Worm (Caenorhabditis elegans): ENCODE data around the gene glf-1.

glf-1 gene

DNA sequence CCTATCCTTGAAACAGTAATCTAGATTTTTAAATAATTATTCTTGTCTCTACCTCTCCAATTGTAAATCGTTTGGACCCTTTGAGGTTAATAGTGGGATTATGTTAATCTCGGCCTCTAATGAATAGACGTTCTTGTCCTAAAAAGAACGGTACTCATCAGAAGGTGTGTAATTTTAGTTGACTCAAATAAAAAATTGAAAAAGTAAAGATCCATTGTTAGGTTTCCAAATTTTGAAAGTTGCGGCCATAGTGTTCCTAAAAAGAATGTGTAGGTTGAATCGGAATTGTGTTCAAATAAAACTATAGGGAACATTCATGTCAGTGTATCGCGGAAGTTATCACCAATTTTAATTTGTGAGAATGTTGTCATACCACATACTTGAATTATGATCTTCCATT is 30.0 kb upstream of the glf-1 start:
- TF ChIP-seq ama-1 (optimal IDR thresholded peaks at IDR 0.05): no peak
- TF ChIP-seq efl-1 (optimal IDR thresholded peaks at IDR 0.05): no peak
- TF ChIP-seq efl-1 (GFP tag; optimal IDR thresholded peaks at IDR 0.05 in 1 of 2): peak in 1 of 2 experiments; percentile 59

ce11 chrIV:5856975-5857374 is 28.7 kb upstream of the glf-1 start:
- TF ChIP-seq nhr-19 (GFP tag; conservative IDR thresholded peaks at IDR 0.05) (no peak), C34B4.2 (tag; optimal IDR thresholded peaks at IDR 0.05) (no peak), ztf-4 (tag; optimal IDR thresholded peaks at IDR 0.05) (no peak), nhr-20 (tag; optimal IDR thresholded peaks at IDR 0.05) (no peak), ceh-88 (GFP tag; IDR thresholded peaks at IDR 0.05) (no peak), nhr-28 (tag; optimal IDR thresholded peaks at IDR 0.05) (no peak)

DNA sequence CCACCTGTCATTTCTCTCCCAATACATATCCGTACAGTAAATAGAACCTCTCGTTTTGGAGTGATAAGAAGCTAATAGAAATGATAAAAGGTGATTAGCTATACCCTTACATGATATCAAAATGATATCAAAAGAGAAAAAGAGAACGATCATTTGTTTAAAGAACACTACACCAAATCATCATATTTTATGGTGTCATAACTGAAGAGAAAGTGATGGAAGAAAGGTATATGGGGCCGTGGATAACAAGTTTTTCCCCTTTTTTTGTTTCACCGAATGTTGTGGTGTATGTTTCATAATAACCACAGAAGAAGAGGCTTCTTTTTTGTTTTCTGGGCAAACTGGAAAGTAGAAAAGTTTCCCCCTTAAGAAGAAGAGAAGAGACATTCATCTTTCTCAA is 27.4 kb upstream of the glf-1 start:
- TF ChIP-seq nhr-77 (tag; optimal IDR thresholded peaks at IDR 0.05): no peak
- no peak for TF ChIP-seq snpc-4 (tag; optimal IDR thresholded peaks at IDR 0.05)
- peak; percentile 72 for TF ChIP-seq blmp-1 (tag; optimal IDR thresholded peaks at IDR 0.05)
- TF ChIP-seq ceh-88 (GFP tag; IDR thresholded peaks at IDR 0.05): no peak
- no peak for TF ChIP-seq hlh-4 (tag; optimal IDR thresholded peaks at IDR 0.05)
- no peak for TF ChIP-seq ztf-11 (tag; optimal IDR thresholded peaks at IDR 0.05)
- no peak for TF ChIP-seq pag-3 (tag; optimal IDR thresholded peaks at IDR 0.05; ENCODE audit: borderline replicate concordance, insufficient read depth)
- TF ChIP-seq lin-39 (tag; optimal IDR thresholded peaks at IDR 0.05): no peak

- TF ChIP-seq nhr-71 (tag; optimal IDR thresholded peaks at IDR 0.05) (no peak), elt-3 (tag; optimal IDR thresholded peaks at IDR 0.05) (no peak), nhr-237 (tag; optimal IDR thresholded peaks at IDR 0.05) (no peak), ama-1 (optimal IDR thresholded peaks at IDR 0.05) (no peak)
These were observed 25.8 kb upstream of the glf-1 start, which contains the start of gene C06E7.4 for ce11 chrIV:5859876-5860275. TSS of gene C06E7.4 (minus strand) at chrIV:5859976.

DNA sequence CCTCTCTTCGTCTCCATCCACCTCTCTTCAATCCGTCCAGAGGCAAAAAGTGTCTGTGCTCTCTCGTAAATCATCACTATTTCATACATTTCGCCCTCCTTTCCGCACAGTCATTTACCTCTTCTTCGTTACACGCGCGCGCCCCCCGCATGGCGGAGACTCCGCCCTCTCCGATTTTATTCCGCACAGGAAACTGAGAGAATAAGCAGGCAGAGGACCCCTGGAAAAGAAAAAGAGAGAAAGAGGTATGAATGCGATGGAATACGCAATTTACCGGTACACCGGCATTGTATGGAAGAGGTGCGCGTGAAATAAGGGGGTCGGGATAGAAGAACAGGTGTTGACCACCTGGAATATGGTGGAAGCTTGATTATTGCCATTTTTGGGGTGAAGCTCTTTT is 24.9 kb upstream of the glf-1 start:
- no peak for TF ChIP-seq elt-2 (tag; optimal IDR thresholded peaks at IDR 0.05)
- TF ChIP-seq blmp-1 (tag; optimal IDR thresholded peaks at IDR 0.05): peak; percentile 16

DNA sequence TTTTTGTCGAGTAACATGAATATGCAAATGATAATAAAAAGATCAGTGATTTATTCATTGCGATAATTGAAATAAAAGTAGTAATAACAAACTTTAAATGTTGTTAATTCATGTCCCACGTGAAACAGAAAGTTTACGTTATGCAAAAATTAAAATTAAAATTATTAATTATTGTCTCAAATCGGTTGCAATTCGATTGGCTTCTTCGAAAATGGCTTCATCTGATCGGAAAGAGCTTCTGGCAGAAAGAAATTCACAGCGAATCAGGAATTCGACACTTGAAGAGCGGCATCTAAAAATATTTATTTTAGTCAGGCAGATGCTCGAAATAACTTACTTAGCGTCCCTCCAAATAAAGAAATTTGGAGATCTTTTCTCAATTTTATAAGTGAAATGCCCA is 19.8 kb upstream of the glf-1 start, which contains the start of gene spe-27:
Gene spe-27, minus strand, starts transcription at position 101 of the 400 bp plus-strand sequence.
- no peak for TF ChIP-seq hlh-4 (tag; optimal IDR thresholded peaks at IDR 0.05)
- no peak for TF ChIP-seq sptf-1 (tag; optimal IDR thresholded peaks at IDR 0.05)
- no peak for TF ChIP-seq mdl-1 (tag; optimal IDR thresholded peaks at IDR 0.05)
- TF ChIP-seq fkh-10 (GFP tag; optimal IDR thresholded peaks at IDR 0.05): no peak
- no peak for TF ChIP-seq zag-1 (tag; optimal IDR thresholded peaks at IDR 0.05)
- TF ChIP-seq unc-130 (tag; optimal IDR thresholded peaks at IDR 0.05): no peak
- TF ChIP-seq efl-3 (GFP tag; optimal IDR thresholded peaks at IDR 0.05): no peak

DNA sequence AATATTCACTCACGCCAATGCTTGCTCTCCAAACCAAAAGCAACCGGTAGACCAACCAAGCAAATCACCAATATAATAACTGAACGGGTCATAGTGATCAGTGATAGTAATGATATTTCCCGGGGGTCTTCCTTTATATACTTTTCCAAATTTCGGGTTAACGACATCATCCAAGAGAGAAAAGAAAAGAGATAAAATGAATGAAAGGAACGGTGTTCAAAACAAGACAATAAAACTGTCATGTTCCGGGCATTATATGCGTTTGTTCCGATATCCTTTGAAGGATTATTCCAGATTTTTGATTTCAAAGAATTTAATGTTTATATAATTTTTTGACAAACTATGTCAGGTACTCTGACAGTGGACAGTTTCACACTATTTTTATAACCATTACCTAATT is 18.4 kb upstream of the glf-1 start, which contains the start of gene C06E7.88:
Gene C06E7.88, minus strand, starts transcription at position 101 of the 400 bp plus-strand sequence.
- TF ChIP-seq elt-2 (tag; optimal IDR thresholded peaks at IDR 0.05) (no peak), mef-2 (tag; optimal IDR thresholded peaks at IDR 0.05) (no peak), nhr-11 (tag; optimal IDR thresholded peaks at IDR 0.05) (no peak), fkh-8 (tag; optimal IDR thresholded peaks at IDR 0.05) (no peak), skn-1 (tag; optimal IDR thresholded peaks at IDR 0.05) (no peak), mab-9 (GFP tag; IDR thresholded peaks at IDR 0.05) (no peak), ama-1 (optimal IDR thresholded peaks at IDR 0.05) (no peak), nhr-28 (tag; optimal IDR thresholded peaks at IDR 0.05) (no peak), elt-3 (tag; optimal IDR thresholded peaks at IDR 0.05) (no peak), nhr-84 (tag; optimal IDR thresholded peaks at IDR 0.05) (no peak), ztf-4 (tag; optimal IDR thresholded peaks at IDR 0.05) (no peak), lir-3 (tag; optimal IDR thresholded peaks at IDR 0.05; ENCODE audit: poor library complexity) (no peak), nhr-76 (tag; optimal IDR thresholded peaks at IDR 0.05) (no peak), jun-1 (tag; optimal IDR thresholded peaks at IDR 0.05) (no peak), nhr-47 (tag; optimal IDR thresholded peaks at IDR 0.05) (no peak), nhr-20 (tag; optimal IDR thresholded peaks at IDR 0.05) (no peak), ceh-63 (GFP tag; optimal IDR thresholded peaks at IDR 0.05) (no peak), mdl-1 (tag; optimal IDR thresholded peaks at IDR 0.05) (no peak), lin-35 (GFP tag; optimal IDR thresholded peaks at IDR 0.05) (no peak), ets-5 (GFP tag; IDR thresholded peaks at IDR 0.05) (no peak)
